Worm (Caenorhabditis elegans) whole organism, early embryonic: Measurements from ENCODE around the gene F09A5.2.

ENCODE experiments used
- B0310.2 ChIP-seq: sonication (generic microtip); optimal IDR thresholded peaks from 2 replicates; lab custom pipeline; 2016; ENCODE audit warnings: mild to moderate bottlenecking, missing genetic modification characterization, missing compliant biosample characterization
- F13C5.2 ChIP-seq: sonication (generic microtip); optimal IDR thresholded peaks from 2 replicates; lab custom pipeline; 2017; ENCODE audit warnings: mild to moderate bottlenecking, missing genetic modification characterization, inconsistent platforms, missing compliant biosample characterization
- aly-1 ChIP-seq: sonication (generic microtip); optimal IDR thresholded peaks from 2 replicates; lab custom pipeline; 2016; ENCODE audit warnings: missing genetic modification characterization, missing compliant biosample characterization
- ama-1 ChIP-seq: fragments of 150-350 bp; optimal IDR thresholded peaks from 2 replicates; lab custom pipeline; 2014
- ceh-13 ChIP-seq: fragments of 200-800 bp; sonication (Bioruptor generic); optimal IDR thresholded peaks from 2 replicates; lab custom pipeline; 2018; ENCODE audit warnings: mild to moderate bottlenecking, missing genetic modification characterization, missing compliant biosample characterization
- ceh-36 ChIP-seq: sonication (generic microtip); optimal IDR thresholded peaks from 2 replicates; lab custom pipeline; 2016; ENCODE audit warnings: missing genetic modification characterization, inconsistent platforms, missing compliant biosample characterization
- ets-7 ChIP-seq: sonication (generic microtip); optimal IDR thresholded peaks from 2 replicates; lab custom pipeline; 2016; ENCODE audit warnings: missing genotype, missing genetic modification characterization, missing compliant biosample characterization
- flt-1 ChIP-seq: fragments of 200-800 bp; sonication (Bioruptor generic); IDR thresholded peaks from 2 replicates; pipeline ENCODE4 v1.3.6; 2022; ENCODE audit warnings: missing genetic modification characterization, missing compliant biosample characterization
- hmbx-1 ChIP-seq: sonication (generic microtip); optimal IDR thresholded peaks from 2 replicates; lab custom pipeline; 2016; ENCODE audit warnings: mild to moderate bottlenecking, missing genetic modification characterization, missing compliant biosample characterization
- hmg-4 ChIP-seq: fragments of 200-800 bp; sonication (Bioruptor generic); optimal IDR thresholded peaks from 2 replicates; lab custom pipeline; 2018; ENCODE audit warnings: mild to moderate bottlenecking, missing genetic modification characterization, missing compliant biosample characterization
- hnd-1 ChIP-seq: sonication (generic microtip); optimal IDR thresholded peaks from 2 replicates; lab custom pipeline; 2016; ENCODE audit warnings: missing genetic modification characterization, missing compliant biosample characterization
- pes-1 ChIP-seq: fragments of 200-800 bp; sonication (Bioruptor generic); IDR thresholded peaks from 2 replicates; pipeline ENCODE4 v1.3.6; 2022; ENCODE audit warnings: missing genetic modification reagents, missing genetic modification characterization, missing compliant biosample characterization
- scrt-1 ChIP-seq: fragments of 200-800 bp; sonication (Bioruptor generic); IDR thresholded peaks from 2 replicates; pipeline ENCODE4 v1.3.6; 2022; ENCODE audit warnings: missing genetic modification characterization, missing compliant biosample characterization
- sea-1 ChIP-seq: fragments of 200-800 bp; sonication (Bioruptor generic); conservative IDR thresholded peaks from 2 replicates; pipeline ENCODE4 v1.3.6; 2022; ENCODE audit warnings: missing genetic modification characterization, missing compliant biosample characterization
- tbx-11 ChIP-seq: fragments of 200-800 bp; sonication (Bioruptor generic); IDR thresholded peaks from 2 replicates; pipeline ENCODE4 v1.3.6; 2022; ENCODE audit warnings: missing genetic modification characterization, missing compliant biosample characterization
- tbx-37 ChIP-seq: fragments of 200-800 bp; sonication (Bioruptor generic); conservative IDR thresholded peaks from 2 replicates; pipeline ENCODE4 v1.3.6; 2022; ENCODE audit warnings: missing genetic modification reagents, missing genetic modification characterization, missing compliant biosample characterization
- tra-4 ChIP-seq: sonication (generic microtip); optimal IDR thresholded peaks from 2 replicates; lab custom pipeline; 2017; ENCODE audit warnings: missing genetic modification characterization, missing compliant biosample characterization

The F09A5.2 gene

DNA sequence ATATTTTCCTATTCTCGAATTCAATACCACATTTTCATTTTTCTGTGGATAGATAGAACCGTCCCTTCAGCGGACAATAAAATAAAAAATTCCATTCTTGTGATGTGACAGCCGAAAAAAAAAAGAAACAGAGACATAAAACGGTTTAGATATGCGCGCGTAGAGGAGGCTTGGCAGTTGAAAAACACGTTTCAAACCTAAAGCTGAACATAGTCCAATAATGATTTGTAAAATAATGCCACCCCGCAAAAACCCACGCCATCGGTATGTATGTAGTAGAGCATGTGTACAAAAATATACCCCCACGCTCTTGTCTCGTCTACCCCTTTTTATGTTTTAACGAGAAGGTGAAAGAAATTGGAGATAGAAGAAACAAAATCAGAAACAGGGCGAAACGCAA, 26.2 kb upstream of the F09A5.2 start:
- no peak for TF ChIP-seq aly-1 (tag; lab: Kevin White, UChicago)
- no peak for TF ChIP-seq B0310.2
- TF ChIP-seq scrt-1 (GFP tag; lab: Robert Waterston, UW): no peak
- TF ChIP-seq hnd-1 (tag; lab: Kevin White, UChicago): no peak
- TF ChIP-seq ama-1 (lab: Kevin White, UChicago): no peak
- no peak for TF ChIP-seq F13C5.2 (tag; lab: Kevin White, UChicago)
- no peak for TF ChIP-seq hmbx-1 (tag; lab: Kevin White, UChicago)
- TF ChIP-seq sea-1 (GFP tag; lab: Robert Waterston, UW): no peak
- no peak for TF ChIP-seq tbx-11 (GFP tag; lab: Robert Waterston, UW)
- no peak for TF ChIP-seq ets-7 (tag; lab: Kevin White, UChicago)
- no peak for TF ChIP-seq ceh-36 (tag; lab: Kevin White, UChicago)
- no peak for TF ChIP-seq hmg-4 (GFP tag; lab: Kevin White, UChicago)
- no peak for TF ChIP-seq flt-1 (GFP tag; lab: Robert Waterston, UW)
- TF ChIP-seq ceh-13 (GFP tag; lab: Kevin White, UChicago): no peak

DNA sequence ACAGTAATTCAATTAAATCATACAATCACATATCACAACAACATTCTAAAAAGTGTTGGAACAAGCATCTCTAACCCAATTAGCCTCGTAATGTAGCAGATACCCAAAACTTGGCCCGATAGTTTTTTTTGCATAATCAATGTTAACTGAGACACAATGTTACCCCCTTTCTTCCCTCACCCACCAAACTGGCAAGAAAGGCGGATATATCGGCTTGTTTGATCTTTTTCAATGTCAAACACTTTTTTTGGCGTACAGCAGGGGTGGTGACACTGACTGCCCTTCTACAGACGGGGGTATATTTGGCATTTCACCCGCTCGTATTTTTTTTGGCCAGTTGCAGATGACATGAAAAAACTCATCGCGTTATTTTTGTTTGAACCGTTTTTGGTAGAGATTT, 24.9 kb upstream of the F09A5.2 start:
- TF ChIP-seq scrt-1 (GFP tag; lab: Robert Waterston, UW) (no peak), tbx-11 (GFP tag; lab: Robert Waterston, UW) (no peak), flt-1 (GFP tag; lab: Robert Waterston, UW) (no peak), ets-7 (tag; lab: Kevin White, UChicago) (no peak), ama-1 (lab: Kevin White, UChicago) (no peak), hmg-4 (GFP tag; lab: Kevin White, UChicago) (no peak), ceh-13 (GFP tag; lab: Kevin White, UChicago) (no peak), hmbx-1 (tag; lab: Kevin White, UChicago) (no peak), hnd-1 (tag; lab: Kevin White, UChicago) (no peak), sea-1 (GFP tag; lab: Robert Waterston, UW) (no peak)

DNA sequence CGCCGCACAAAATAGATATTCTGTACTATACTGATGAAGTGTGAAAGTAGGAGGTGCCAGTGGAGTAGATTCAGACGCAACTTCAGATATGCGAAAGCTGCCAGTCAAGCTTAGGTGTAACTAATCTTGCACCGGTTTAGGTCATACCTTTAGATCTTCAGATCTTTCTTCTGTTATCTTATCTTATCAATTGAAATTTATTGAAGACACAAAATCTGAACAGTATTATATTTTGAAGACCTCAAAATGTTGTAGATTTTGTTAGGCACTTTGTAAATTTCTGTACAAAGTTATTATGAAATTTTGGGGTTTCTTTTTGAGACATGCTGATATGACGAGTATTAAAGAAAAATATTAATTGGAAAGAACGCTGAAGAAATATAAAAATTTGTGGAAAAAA, 22.2 kb upstream of the F09A5.2 start:
- TF ChIP-seq pes-1 (GFP tag; lab: Robert Waterston, UW) (no peak), tbx-11 (GFP tag; lab: Robert Waterston, UW) (no peak), ceh-36 (tag; lab: Kevin White, UChicago) (no peak), hmg-4 (GFP tag; lab: Kevin White, UChicago) (no peak), ceh-13 (GFP tag; lab: Kevin White, UChicago) (no peak), F13C5.2 (tag; lab: Kevin White, UChicago) (no peak), sea-1 (GFP tag; lab: Robert Waterston, UW) (no peak), hmbx-1 (tag; lab: Kevin White, UChicago) (no peak), scrt-1 (GFP tag; lab: Robert Waterston, UW) (no peak)

DNA sequence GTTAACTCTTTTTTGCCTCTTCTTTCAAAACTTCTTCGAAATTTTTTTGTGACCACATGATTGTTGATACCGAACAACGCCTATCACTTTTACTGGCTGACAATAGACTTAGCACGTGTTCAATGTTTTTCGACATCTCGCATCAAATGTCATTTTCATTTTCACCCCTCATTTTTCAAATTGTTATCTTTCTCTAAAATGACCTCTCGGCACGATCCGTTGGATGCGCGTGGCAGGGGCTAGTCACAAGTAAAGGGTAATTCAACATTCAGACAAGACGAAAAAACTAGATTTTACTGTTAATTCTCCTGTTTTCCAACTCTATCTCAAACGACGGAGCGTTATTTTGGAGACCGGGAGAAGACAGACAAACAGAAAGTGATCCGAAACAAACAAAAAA, 21.4 kb upstream of the F09A5.2 start, which contains the start of gene F17H10.2:
Gene F17H10.2 (plus strand): TSS at position 316 of the 400 bp plus-strand sequence.
- TF ChIP-seq tbx-11 (GFP tag; lab: Robert Waterston, UW): no peak
- no peak for TF ChIP-seq hmbx-1 (tag; lab: Kevin White, UChicago)
- TF ChIP-seq B0310.2: no peak
- TF ChIP-seq ceh-13 (GFP tag; lab: Kevin White, UChicago): no peak
- no peak for TF ChIP-seq ama-1 (lab: Kevin White, UChicago)
- no peak for TF ChIP-seq tbx-37 (GFP tag; lab: Robert Waterston, UW)
- TF ChIP-seq sea-1 (GFP tag; lab: Robert Waterston, UW): no peak
- no peak for TF ChIP-seq flt-1 (GFP tag; lab: Robert Waterston, UW)
- no peak for TF ChIP-seq hmg-4 (GFP tag; lab: Kevin White, UChicago)
- no peak for TF ChIP-seq ets-7 (tag; lab: Kevin White, UChicago)
- TF ChIP-seq F13C5.2 (tag; lab: Kevin White, UChicago): no peak

DNA sequence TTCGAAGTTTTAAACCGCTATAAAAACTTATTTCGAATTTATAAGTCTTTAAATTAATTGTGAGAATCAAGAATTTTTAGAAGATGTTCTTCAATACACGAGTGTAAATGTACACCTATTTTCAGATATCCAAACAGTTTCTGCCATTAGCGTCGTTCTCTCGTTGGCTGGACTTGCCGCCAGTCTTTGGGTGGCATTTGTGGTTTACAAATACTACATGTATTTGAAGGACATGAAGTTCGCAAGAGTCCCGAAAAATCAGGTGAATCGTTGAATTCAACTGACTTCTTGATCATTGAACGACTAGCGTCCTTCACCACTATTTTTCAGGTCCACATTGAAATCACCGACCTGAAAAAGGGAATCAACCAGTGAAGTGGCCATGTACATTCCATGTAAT, 19.2 kb upstream of the F09A5.2 start:
- TF ChIP-seq aly-1 (tag; lab: Kevin White, UChicago) (no peak), scrt-1 (GFP tag; lab: Robert Waterston, UW) (no peak), tra-4 (tag; lab: Kevin White, UChicago) (no peak), hmbx-1 (tag; lab: Kevin White, UChicago) (no peak), ets-7 (tag; lab: Kevin White, UChicago) (no peak), hmg-4 (GFP tag; lab: Kevin White, UChicago) (no peak), flt-1 (GFP tag; lab: Robert Waterston, UW) (no peak), tbx-11 (GFP tag; lab: Robert Waterston, UW) (no peak), pes-1 (GFP tag; lab: Robert Waterston, UW) (no peak), sea-1 (GFP tag; lab: Robert Waterston, UW) (no peak), ceh-36 (tag; lab: Kevin White, UChicago) (no peak), ama-1 (lab: Kevin White, UChicago) (no peak), ceh-13 (GFP tag; lab: Kevin White, UChicago) (no peak), F13C5.2 (tag; lab: Kevin White, UChicago) (no peak), tbx-37 (GFP tag; lab: Robert Waterston, UW) (no peak)

DNA sequence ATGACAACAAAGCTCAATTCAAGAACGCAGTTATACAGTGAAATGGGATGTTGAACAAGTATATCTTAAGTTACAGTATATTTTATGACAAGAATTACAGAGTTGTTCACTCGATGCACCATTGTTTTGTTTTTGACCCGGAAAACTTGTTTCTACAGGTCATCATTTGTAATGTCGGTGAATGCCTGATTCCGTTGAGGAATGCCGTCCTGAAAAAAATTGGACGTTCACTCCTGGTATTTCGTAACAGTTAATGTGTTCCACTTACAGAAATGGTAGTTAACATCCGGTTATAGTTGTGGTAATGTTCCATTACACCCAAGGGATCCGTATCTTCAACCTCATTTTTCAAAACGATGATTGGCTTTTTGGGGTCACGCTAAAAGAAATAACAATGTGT, 18.5 kb upstream of the F09A5.2 start:
- TF ChIP-seq ceh-13 (GFP tag; lab: Kevin White, UChicago) (no peak), ceh-36 (tag; lab: Kevin White, UChicago) (no peak), tbx-11 (GFP tag; lab: Robert Waterston, UW) (no peak), flt-1 (GFP tag; lab: Robert Waterston, UW) (no peak), B0310.2 (no peak), sea-1 (GFP tag; lab: Robert Waterston, UW) (no peak), aly-1 (tag; lab: Kevin White, UChicago) (no peak), hmg-4 (GFP tag; lab: Kevin White, UChicago) (no peak), ets-7 (tag; lab: Kevin White, UChicago) (no peak), ama-1 (lab: Kevin White, UChicago) (no peak), pes-1 (GFP tag; lab: Robert Waterston, UW) (no peak), hmbx-1 (tag; lab: Kevin White, UChicago) (no peak), hnd-1 (tag; lab: Kevin White, UChicago) (no peak), tbx-37 (GFP tag; lab: Robert Waterston, UW) (no peak), F13C5.2 (tag; lab: Kevin White, UChicago) (no peak), scrt-1 (GFP tag; lab: Robert Waterston, UW) (no peak), tra-4 (tag; lab: Kevin White, UChicago) (no peak)
